Worm (Caenorhabditis elegans): Measurements from ENCODE around the gene C18E9.5.

The C18E9.5 gene

ce11 chrII:9009976-9010702 lies 40.4 kb downstream of the C18E9.5 start:
- TF ChIP-seq W03F9.2 (tag; optimal IDR thresholded peaks at IDR 0.05) (no peak), dao-5 (tag; optimal IDR thresholded peaks at IDR 0.05) (no peak), him-1 (tag; optimal IDR thresholded peaks at IDR 0.05) (no peak)

- TF ChIP-seq W03F9.2 (tag; optimal IDR thresholded peaks at IDR 0.05): no peak
- no peak for TF ChIP-seq dao-5 (tag; optimal IDR thresholded peaks at IDR 0.05)
- TF ChIP-seq him-1 (tag; optimal IDR thresholded peaks at IDR 0.05): no peak
These were observed 40.9 kb downstream of the C18E9.5 start for ce11 chrII:9010708-9011107.

- TF ChIP-seq dao-5 (tag; optimal IDR thresholded peaks at IDR 0.05) (no peak), W03F9.2 (tag; optimal IDR thresholded peaks at IDR 0.05) (no peak), him-1 (tag; optimal IDR thresholded peaks at IDR 0.05) (no peak)
These were observed 43.6 kb downstream of the C18E9.5 start for ce11 chrII:9013341-9013740.

- TF ChIP-seq him-1 (tag; optimal IDR thresholded peaks at IDR 0.05): no peak
- no peak for TF ChIP-seq dao-5 (tag; optimal IDR thresholded peaks at IDR 0.05)
- TF ChIP-seq W03F9.2 (tag; optimal IDR thresholded peaks at IDR 0.05): no peak
These were observed 44.4 kb downstream of the C18E9.5 start for ce11 chrII:9014188-9014587.

- TF ChIP-seq dao-5 (tag; optimal IDR thresholded peaks at IDR 0.05) (no peak), W03F9.2 (tag; optimal IDR thresholded peaks at IDR 0.05) (no peak), him-1 (tag; optimal IDR thresholded peaks at IDR 0.05) (no peak)
These were observed 45.2 kb downstream of the C18E9.5 start for ce11 chrII:9014877-9015505.

- no peak for TF ChIP-seq him-1 (tag; optimal IDR thresholded peaks at IDR 0.05)
- TF ChIP-seq W03F9.2 (tag; optimal IDR thresholded peaks at IDR 0.05): no peak
- no peak for TF ChIP-seq dao-5 (tag; optimal IDR thresholded peaks at IDR 0.05)
These were observed 47.8 kb downstream of the C18E9.5 start for ce11 chrII:9017628-9018027.

- no peak for TF ChIP-seq him-1 (tag; optimal IDR thresholded peaks at IDR 0.05)
- TF ChIP-seq dao-5 (tag; optimal IDR thresholded peaks at IDR 0.05): no peak
- no peak for TF ChIP-seq W03F9.2 (tag; optimal IDR thresholded peaks at IDR 0.05)
These were observed 49.9 kb downstream of the C18E9.5 start, which contains the start of gene dep-1 for ce11 chrII:9019704-9020103. Gene dep-1, minus strand, starts transcription at chrII:9019798.
